Worm (Caenorhabditis elegans): ENCODE results near the gene F55C5.17.

DNA sequence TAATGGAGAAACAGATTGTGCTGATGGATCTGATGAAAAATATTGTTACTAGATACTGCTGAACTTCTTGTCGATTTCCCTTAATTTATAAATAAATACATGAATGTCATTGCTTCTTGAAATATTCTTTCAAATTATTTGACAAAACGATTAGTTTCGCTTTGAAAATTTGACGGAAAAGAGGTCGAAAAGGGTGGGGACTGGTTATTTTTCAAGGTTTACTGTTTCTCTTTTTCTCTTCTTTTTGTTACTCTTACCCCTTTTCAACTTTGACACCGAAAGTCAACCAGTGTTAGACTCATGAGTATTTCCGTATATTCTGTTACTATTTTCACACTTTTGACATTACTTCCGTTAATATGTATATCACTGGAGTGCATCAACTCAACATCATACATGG is 47.0 kb upstream of the F55C5.17 start, which contains the start of gene T04H1.12:
- TF ChIP-seq F13H6.1 (tag; optimal IDR thresholded peaks at IDR 0.05) (no peak), pag-3 (tag; optimal IDR thresholded peaks at IDR 0.05; ENCODE audit: borderline replicate concordance) (no peak), pat-9 (tag; optimal IDR thresholded peaks at IDR 0.05) (no peak), nhr-11 (tag; optimal IDR thresholded peaks at IDR 0.05) (no peak), ceh-31 (tag; optimal IDR thresholded peaks at IDR 0.05) (no peak), nfya-1 (tag; optimal IDR thresholded peaks at IDR 0.05) (no peak), ama-1 (optimal IDR thresholded peaks at IDR 0.05) (no peak), T23F11.4 (GFP tag; optimal IDR thresholded peaks at IDR 0.05) (no peak), fkh-10 (GFP tag; optimal IDR thresholded peaks at IDR 0.05) (no peak), ahr-1 (tag; optimal IDR thresholded peaks at IDR 0.05) (no peak), tbx-2 (tag; optimal IDR thresholded peaks at IDR 0.05) (no peak), unc-3 (GFP tag; conservative IDR thresholded peaks at IDR 0.05) (no peak), unc-3 (tag; optimal IDR thresholded peaks at IDR 0.05) (no peak)

Data from whole organism, late embryonic.